Worm (Caenorhabditis elegans) whole organism, L4 larva: ENCODE results near the gene Y47D3B.3.

ENCODE experiments used
- F10B5.3 ChIP-seq: sonication (generic microtip); optimal IDR thresholded peaks from 2 replicates; lab custom pipeline; 2016; ENCODE audit warnings: mild to moderate bottlenecking, missing genetic modification characterization, missing compliant biosample characterization
- F37D6.2 ChIP-seq: sonication (generic microtip); optimal IDR thresholded peaks from 2 replicates; lab custom pipeline; 2016; ENCODE audit warnings: mild to moderate bottlenecking, missing genetic modification characterization, missing compliant biosample characterization
- F44E2.7 ChIP-seq: fragments of 200-800 bp; sonication (Bioruptor generic); IDR thresholded peaks from 2 replicates; pipeline ENCODE4 v2.1.2; 2022; ENCODE audit warnings: missing genetic modification characterization, missing compliant biosample characterization
- R02D3.7 ChIP-seq: fragments of 150-350 bp; sonication (generic microtip); optimal IDR thresholded peaks from 3 replicates; lab custom pipeline; 2014; ENCODE audit warnings: missing biosample characterization, missing genetic modification characterization
- T26A8.4 ChIP-seq: fragments of 200-800 bp; sonication (Bioruptor generic); IDR thresholded peaks from 2 replicates; pipeline ENCODE4 v1.3.6; 2022; ENCODE audit warnings: missing genetic modification characterization, missing compliant biosample characterization
- Y105C5A.15 ChIP-seq: fragments of 200-800 bp; sonication (Bioruptor generic); IDR thresholded peaks from 2 replicates; pipeline ENCODE4 v1.3.6; 2022; ENCODE audit warnings: missing genetic modification characterization, missing compliant biosample characterization
- Y48G9A.11 ChIP-seq: fragments of 200-800 bp; sonication (Bioruptor generic); IDR thresholded peaks from 2 replicates; pipeline ENCODE4 v1.3.6; 2022; ENCODE audit warnings: missing genetic modification reagents, missing genetic modification characterization, missing compliant biosample characterization
- ZK337.2 ChIP-seq: fragments of 200-800 bp; sonication (Bioruptor generic); IDR thresholded peaks from 2 replicates; pipeline ENCODE4 v1.3.6; 2022; ENCODE audit warnings: missing genetic modification reagents, missing genetic modification characterization, missing compliant biosample characterization
- arid-1 ChIP-seq: fragments of 200-800 bp; sonication (Bioruptor generic); conservative IDR thresholded peaks from 2 replicates; pipeline ENCODE4 v1.3.6; 2022; ENCODE audit warnings: missing genetic modification reagents, missing genetic modification characterization, missing compliant biosample characterization
- attf-4 ChIP-seq: sonication (generic microtip); optimal IDR thresholded peaks from 3 replicates; lab custom pipeline; 2017; ENCODE audit warnings: missing biosample characterization, missing genetic modification characterization
- ceh-28 ChIP-seq: fragments of 150-350 bp; optimal IDR thresholded peaks from 2 replicates; lab custom pipeline; 2014; ENCODE audit warnings: missing biosample characterization, missing genetic modification reagents, missing genetic modification characterization
- ceh-32 ChIP-seq: sonication (generic microtip); optimal IDR thresholded peaks from 2 replicates; lab custom pipeline; 2016; ENCODE audit warnings: mild to moderate bottlenecking, missing genetic modification characterization, missing compliant biosample characterization; ENCODE audit not compliant: poor library complexity
- ceh-44 ChIP-seq: fragments of 200-800 bp; sonication (Bioruptor generic); IDR thresholded peaks from 2 replicates; pipeline ENCODE4 v1.3.6; 2022; ENCODE audit warnings: missing genetic modification reagents, missing genetic modification characterization, missing compliant biosample characterization
- ceh-62 ChIP-seq: sonication (generic microtip); optimal IDR thresholded peaks from 2 replicates; lab custom pipeline; 2017; ENCODE audit warnings: missing biosample characterization, missing genetic modification characterization
- ceh-82 ChIP-seq: sonication (generic microtip); optimal IDR thresholded peaks from 2 replicates; lab custom pipeline; 2017; ENCODE audit warnings: missing biosample characterization, missing genetic modification characterization
- daf-12 ChIP-seq: fragments of 150-350 bp; optimal IDR thresholded peaks from 2 replicates; lab custom pipeline; 2014; ENCODE audit warnings: missing biosample characterization, missing genetic modification reagents, missing genetic modification characterization
- daf-16 ChIP-seq, 3 experiments: sonication (generic microtip); optimal IDR thresholded peaks; 2 replicates each; lab custom pipeline; 2016 to 2017; ENCODE audit warnings: missing genetic modification characterization in 3 of 3, missing genetic modification reagents in 3 of 3, mild to moderate bottlenecking in 2 of 3, missing compliant biosample characterization in 2 of 3, missing biosample characterization in 1 of 3, moderate library complexity in 1 of 3
- dmd-6 ChIP-seq: fragments of 200-800 bp; sonication (Bioruptor generic); IDR thresholded peaks from 2 replicates; pipeline ENCODE4 v1.3.6; 2022; ENCODE audit warnings: missing genetic modification reagents, missing genetic modification characterization, missing compliant biosample characterization
- dve-1 ChIP-seq: sonication (generic microtip); optimal IDR thresholded peaks from 2 replicates; lab custom pipeline; 2017; ENCODE audit warnings: antibody characterized with exemption, mild to moderate bottlenecking, missing genetic modification characterization, missing compliant biosample characterization; ENCODE audit not compliant: insufficient read depth
- egl-27 ChIP-seq: sonication (generic microtip); optimal IDR thresholded peaks from 3 replicates; lab custom pipeline; 2017; ENCODE audit warnings: missing biosample characterization, missing genetic modification reagents, missing genetic modification characterization
- egl-43 ChIP-seq: fragments of 200-800 bp; sonication (Bioruptor generic); IDR thresholded peaks from 2 replicates; pipeline ENCODE4 v1.3.6; 2022; ENCODE audit warnings: missing genetic modification reagents, missing genetic modification characterization, missing compliant biosample characterization
- gei-8 ChIP-seq: fragments of 200-800 bp; sonication (Bioruptor generic); optimal IDR thresholded peaks from 2 replicates; lab custom pipeline; 2018; ENCODE audit warnings: mild to moderate bottlenecking, missing genetic modification characterization, missing compliant biosample characterization
- hif-1 ChIP-seq, 2 experiments: sonication (generic microtip); optimal IDR thresholded peaks; 2 replicates each; lab custom pipeline; 2016 to 2017; ENCODE audit warnings: missing compliant biosample characterization in 2 of 2, missing genetic modification characterization in 2 of 2, missing genetic modification reagents in 2 of 2, missing genotype in 2 of 2, mild to moderate bottlenecking in 1 of 2
- hlh-11 ChIP-seq: fragments of 200-800 bp; sonication (Bioruptor generic); optimal IDR thresholded peaks from 2 replicates; lab custom pipeline; 2018; ENCODE audit warnings: mild to moderate bottlenecking, missing genetic modification characterization, missing compliant biosample characterization
- hlh-30 ChIP-seq: sonication (generic microtip); optimal IDR thresholded peaks from 2 replicates; lab custom pipeline; 2017; ENCODE audit warnings: antibody characterized with exemption, mild to moderate bottlenecking, missing genetic modification characterization, missing compliant biosample characterization; ENCODE audit not compliant: insufficient read depth
- hmg-1.1 ChIP-seq: fragments of 200-800 bp; sonication (Bioruptor generic); IDR thresholded peaks from 2 replicates; pipeline ENCODE4 v1.3.6; 2022; ENCODE audit warnings: missing genetic modification reagents, missing genetic modification characterization, missing compliant biosample characterization
- lim-7 ChIP-seq: fragments of 200-800 bp; sonication (Bioruptor generic); IDR thresholded peaks from 2 replicates; pipeline ENCODE4 v1.3.6; 2022; ENCODE audit warnings: missing genetic modification characterization, missing compliant biosample characterization
- lin-1 ChIP-seq: fragments of 200-800 bp; sonication (Bioruptor generic); IDR thresholded peaks from 2 replicates; pipeline ENCODE4 v1.3.6; 2022; ENCODE audit warnings: missing genetic modification reagents, missing genetic modification characterization, missing compliant biosample characterization
- lin-29 ChIP-seq: fragments of 200-800 bp; sonication (Bioruptor generic); IDR thresholded peaks from 2 replicates; pipeline ENCODE4 v1.3.6; 2022; ENCODE audit warnings: missing genetic modification reagents, missing genetic modification characterization, missing compliant biosample characterization
- madf-5 ChIP-seq, 2 experiments: fragments of 200-800 bp; sonication (Bioruptor generic); IDR thresholded peaks; 2 replicates each; pipeline ENCODE4 v1.3.6; 2022; ENCODE audit warnings: missing compliant biosample characterization in 2 of 2, missing genetic modification characterization in 2 of 2
- mdl-1 ChIP-seq, 2 experiments: fragments of 150-350 bp in 1 of 2; sonication (generic microtip) in 1 of 2; optimal IDR thresholded peaks; 2 replicates each; lab custom pipeline; 2014 to 2017; ENCODE audit warnings: missing biosample characterization in 2 of 2, missing genetic modification characterization in 2 of 2
- mep-1 ChIP-seq: fragments of 150-350 bp; sonication (generic microtip); optimal IDR thresholded peaks from 3 replicates; lab custom pipeline; 2014; ENCODE audit warnings: missing biosample characterization, missing genetic modification characterization
- mes-2 ChIP-seq: sonication (generic microtip); optimal IDR thresholded peaks from 2 replicates; lab custom pipeline; 2016; ENCODE audit warnings: missing genotype, mild to moderate bottlenecking, missing genetic modification characterization, missing compliant biosample characterization; ENCODE audit not compliant: poor library complexity, severe bottlenecking
- mxl-2 ChIP-seq: fragments of 200-800 bp; sonication (Bioruptor generic); conservative IDR thresholded peaks from 2 replicates; pipeline ENCODE4 v1.3.6; 2022; ENCODE audit warnings: missing genetic modification reagents, missing genetic modification characterization, missing compliant biosample characterization
- mxl-3 ChIP-seq: fragments of 200-800 bp; sonication (Bioruptor generic); optimal IDR thresholded peaks from 2 replicates; lab custom pipeline; 2018; ENCODE audit warnings: mild to moderate bottlenecking, missing genetic modification characterization, missing compliant biosample characterization
- nhr-10 ChIP-seq: fragments of 150-350 bp; optimal IDR thresholded peaks from 2 replicates; lab custom pipeline; 2014; ENCODE audit warnings: missing biosample characterization, missing genetic modification characterization
- nhr-11 ChIP-seq: fragments of 150-350 bp; optimal IDR thresholded peaks from 2 replicates; lab custom pipeline; 2014; ENCODE audit warnings: missing biosample characterization, missing genetic modification characterization
- nhr-237 ChIP-seq: sonication (generic microtip); optimal IDR thresholded peaks from 2 replicates; lab custom pipeline; 2017; ENCODE audit warnings: missing biosample characterization, missing genetic modification characterization
- nhr-41 ChIP-seq: fragments of 200-800 bp; sonication (Bioruptor generic); IDR thresholded peaks from 2 replicates; pipeline ENCODE4 v1.3.6; 2022; ENCODE audit warnings: missing genetic modification reagents, missing genetic modification characterization, missing compliant biosample characterization
- nhr-42 ChIP-seq: fragments of 200-800 bp; sonication (Bioruptor generic); IDR thresholded peaks from 2 replicates; pipeline ENCODE4 v1.3.6; 2022; ENCODE audit warnings: missing genetic modification characterization, missing compliant biosample characterization
- nhr-48 ChIP-seq: sonication (generic microtip); optimal IDR thresholded peaks from 2 replicates; lab custom pipeline; 2016; ENCODE audit warnings: mild to moderate bottlenecking, missing genetic modification characterization, missing compliant biosample characterization
- nhr-6 ChIP-seq: fragments of 150-350 bp; optimal IDR thresholded peaks from 2 replicates; lab custom pipeline; 2014; ENCODE audit warnings: missing biosample characterization, missing genetic modification characterization
- nhr-77 ChIP-seq: fragments of 150-350 bp; optimal IDR thresholded peaks from 2 replicates; lab custom pipeline; 2014; ENCODE audit warnings: missing biosample characterization, missing genetic modification characterization
- saeg-2 ChIP-seq: fragments of 200-800 bp; sonication (Bioruptor generic); IDR thresholded peaks from 2 replicates; pipeline ENCODE4 v1.3.6; 2022; ENCODE audit warnings: missing genetic modification reagents, missing genetic modification characterization, missing compliant biosample characterization
- skn-1 ChIP-seq: fragments of 150-350 bp; optimal IDR thresholded peaks from 2 replicates; lab custom pipeline; 2014; ENCODE audit warnings: missing biosample characterization, missing genetic modification characterization
- spr-1 ChIP-seq: sonication (generic microtip); optimal IDR thresholded peaks from 2 replicates; lab custom pipeline; 2016; ENCODE audit warnings: mild to moderate bottlenecking, missing genetic modification characterization, missing compliant biosample characterization
- unc-39 ChIP-seq: sonication (generic microtip); optimal IDR thresholded peaks from 2 replicates; lab custom pipeline; 2017; ENCODE audit warnings: missing biosample characterization, missing genetic modification characterization
- vab-7 ChIP-seq: fragments of 200-800 bp; sonication (Bioruptor generic); IDR thresholded peaks from 2 replicates; pipeline ENCODE4 v1.3.6; 2022; ENCODE audit warnings: missing genetic modification reagents, missing genetic modification characterization, missing compliant biosample characterization
- zfp-2 ChIP-seq: sonication (generic microtip); optimal IDR thresholded peaks from 2 replicates; lab custom pipeline; 2016; ENCODE audit warnings: mild to moderate bottlenecking, missing genetic modification characterization, missing compliant biosample characterization

Y47D3B.3 gene

ce11 chrIII:11378910-11379309 lies 18.7 kb upstream of the Y47D3B.3 start:
- TF ChIP-seq ceh-28 (tag; lab: Kevin White, UChicago) = no peak
- TF ChIP-seq hif-1 (tag; optimal IDR thresholded peaks at IDR 0.05; lab: Kevin White, UChicago) = peak in 1 of 2 experiments; percentile 79

ce11 chrIII:11380555-11380954 lies 17.0 kb upstream of the Y47D3B.3 start:
- no peak for TF ChIP-seq madf-5 (GFP tag; IDR thresholded peaks at IDR 0.05; lab: Robert Waterston, UW)
- no peak for TF ChIP-seq ZK337.2 (GFP tag; lab: Robert Waterston, UW)
- TF ChIP-seq nhr-6 (tag; lab: Kevin White, UChicago) = no peak
- 0 out of 2 replicates have a peak, but pooled peaks have one; percentile 8 for TF ChIP-seq hmg-1.1 (GFP tag; lab: Robert Waterston, UW)
- no peak for TF ChIP-seq nhr-11 (tag; lab: Kevin White, UChicago)
- TF ChIP-seq nhr-48 (tag; lab: Kevin White, UChicago) = no peak
- no peak for TF ChIP-seq attf-4 (tag; lab: Kevin White, UChicago)
- no peak for TF ChIP-seq F10B5.3 (tag; lab: Kevin White, UChicago)
- TF ChIP-seq hlh-30 = peak; percentile 33
- no peak for TF ChIP-seq nhr-42
- TF ChIP-seq lim-7 (GFP tag; lab: Robert Waterston, UW) = no peak
- TF ChIP-seq R02D3.7 (tag; lab: Kevin White, UChicago) = no peak
- TF ChIP-seq spr-1 (tag; lab: Kevin White, UChicago) = no peak
- no peak for TF ChIP-seq hif-1 (tag; optimal IDR thresholded peaks at IDR 0.05; lab: Kevin White, UChicago)
- no peak for TF ChIP-seq ceh-44 (GFP tag; lab: Robert Waterston, UW)
- TF ChIP-seq nhr-77 (tag; lab: Kevin White, UChicago) = no peak
- TF ChIP-seq mep-1 (tag; lab: Kevin White, UChicago) = peak; percentile 28
- peak; percentile 88 for TF ChIP-seq mxl-3 (GFP tag; lab: Kevin White, UChicago)
- no peak for TF ChIP-seq nhr-237 (tag; lab: Kevin White, UChicago)
- no peak for TF ChIP-seq ceh-82
- TF ChIP-seq unc-39 (tag; lab: Kevin White, UChicago) = no peak
- no peak for TF ChIP-seq ceh-62
- TF ChIP-seq daf-16 (GFP tag; optimal IDR thresholded peaks at IDR 0.05; lab: Kevin White, UChicago) = no peak
- no peak for TF ChIP-seq daf-16 (tag; optimal IDR thresholded peaks at IDR 0.05; lab: Kevin White, UChicago)
- TF ChIP-seq hlh-11 (tag; lab: Kevin White, UChicago) = peak; percentile 58
- no peak for TF ChIP-seq F44E2.7 (GFP tag; lab: Robert Waterston, UW)
- no peak for TF ChIP-seq arid-1
- no peak for TF ChIP-seq ceh-28 (tag; lab: Kevin White, UChicago)
- TF ChIP-seq F37D6.2 (tag; lab: Kevin White, UChicago) = no peak
- no peak for TF ChIP-seq mdl-1 (tag; optimal IDR thresholded peaks at IDR 0.05; lab: Kevin White, UChicago)
- no peak for TF ChIP-seq gei-8
- TF ChIP-seq egl-43 = no peak
- TF ChIP-seq skn-1 (tag; lab: Kevin White, UChicago) = no peak
- no peak for TF ChIP-seq egl-27 (tag; lab: Kevin White, UChicago)
- TF ChIP-seq nhr-10 (tag; lab: Kevin White, UChicago) = no peak
- no peak for TF ChIP-seq T26A8.4 (GFP tag; lab: Robert Waterston, UW)
- no peak for TF ChIP-seq Y105C5A.15 (GFP tag; lab: Robert Waterston, UW)
- TF ChIP-seq mes-2 (tag; lab: Kevin White, UChicago) = peak; percentile 27
- TF ChIP-seq vab-7 (GFP tag; lab: Robert Waterston, UW) = no peak
- TF ChIP-seq ceh-32 (tag; lab: Kevin White, UChicago) = no peak
- no peak for TF ChIP-seq mxl-2 (GFP tag; lab: Robert Waterston, UW)
- TF ChIP-seq Y48G9A.11 = no peak
- TF ChIP-seq nhr-41 (GFP tag; lab: Robert Waterston, UW) = no peak
- no peak for TF ChIP-seq dve-1 (tag; lab: Kevin White, UChicago)
- no peak for TF ChIP-seq daf-12
- no peak for TF ChIP-seq dmd-6
- no peak for TF ChIP-seq lin-1 (GFP tag; lab: Robert Waterston, UW)
- no peak for TF ChIP-seq saeg-2 (GFP tag; lab: Robert Waterston, UW)
- no peak for TF ChIP-seq lin-29 (GFP tag; lab: Robert Waterston, UW)
- no peak for TF ChIP-seq zfp-2 (tag; lab: Kevin White, UChicago)
